Fruit fly (Drosophila melanogaster) whole organism, embryonic: ENCODE measurements around the gene Ldh.

Source experiments
- Asciz ChIP-seq: fragments of 200-800 bp; sonication (Bioruptor generic); optimal IDR thresholded peaks from 2 replicates; lab custom pipeline; 2017; ENCODE audit warnings: missing biosample characterization, mild to moderate bottlenecking, missing genetic modification characterization, missing genetic modification reagents
- Awh ChIP-seq: fragments of 200-800 bp; sonication (Bioruptor generic); IDR thresholded peaks from 2 replicates; pipeline ENCODE4, ENCODE4 v1.3.6; 2022; ENCODE audit warnings: missing biosample characterization, missing genetic modification characterization
- Bgb ChIP-seq: fragments of 200-800 bp; sonication (Bioruptor generic); IDR thresholded peaks from 2 replicates; pipeline ENCODE4 v1.3.6; 2022; ENCODE audit warnings: missing biosample characterization, missing genetic modification characterization; ENCODE audit not compliant: partially characterized antibody
- CG10366 ChIP-seq: fragments of 200-800 bp; sonication (Bioruptor generic); IDR thresholded peaks from 2 replicates; pipeline ENCODE4 v1.3.6; 2022; ENCODE audit warnings: missing biosample characterization, missing genetic modification characterization
- CG10431 ChIP-seq: fragments of 200-800 bp; sonication (Bioruptor generic); optimal IDR thresholded peaks from 3 replicates; lab custom pipeline; 2018; ENCODE audit warnings: missing biosample characterization, mild to moderate bottlenecking, missing genetic modification characterization
- CG15073 ChIP-seq: fragments of 200-800 bp; sonication (Bioruptor generic); optimal IDR thresholded peaks from 2 replicates; lab custom pipeline; 2016; ENCODE audit warnings: missing biosample characterization, missing genetic modification characterization
- CG15696 ChIP-seq: fragments of 200-800 bp; sonication (Bioruptor generic); optimal IDR thresholded peaks from 2 replicates; lab custom pipeline; 2019; ENCODE audit warnings: missing biosample characterization, mild to moderate bottlenecking, missing genetic modification characterization, moderate library complexity
- CG1602 ChIP-seq: fragments of 200-800 bp; sonication (Bioruptor generic); optimal IDR thresholded peaks from 3 replicates; lab custom pipeline; 2016; ENCODE audit warnings: missing biosample characterization, missing genetic modification characterization
- CG16813 ChIP-seq: fragments of 200-800 bp; sonication (Bioruptor generic); IDR thresholded peaks from 3 replicates; pipeline ENCODE4 v1.3.6; 2022; ENCODE audit warnings: missing biosample characterization, missing genetic modification characterization; ENCODE audit not compliant: partially characterized antibody
- CG17568 ChIP-seq: fragments of 200-800 bp; sonication (Bioruptor generic); optimal IDR thresholded peaks from 2 replicates; lab custom pipeline; 2018; ENCODE audit warnings: missing biosample characterization, mild to moderate bottlenecking, missing genetic modification characterization, moderate library complexity
- CG17612 ChIP-seq: fragments of 200-800 bp; sonication (Bioruptor generic); IDR thresholded peaks from 2 replicates; pipeline ENCODE4 v1.3.6; 2022; ENCODE audit warnings: missing biosample characterization, missing genetic modification characterization
- CG18262 ChIP-seq: fragments of 200-800 bp; optimal IDR thresholded peaks from 3 replicates; lab custom pipeline; 2019; ENCODE audit warnings: missing biosample characterization, mild to moderate bottlenecking, missing genetic modification characterization, moderate library complexity
- CG3065 ChIP-seq: fragments of 200-800 bp; sonication (Bioruptor generic); optimal IDR thresholded peaks from 2 replicates; lab custom pipeline; 2016; ENCODE audit warnings: missing biosample characterization, missing genetic modification characterization
- CG32532 ChIP-seq: fragments of 200-800 bp; sonication (Bioruptor generic); IDR thresholded peaks from 2 replicates; pipeline ENCODE4 v1.3.6; 2022; ENCODE audit warnings: missing biosample characterization, missing genetic modification characterization
- CG34376 ChIP-seq: fragments of 200-800 bp; sonication (Bioruptor generic); optimal IDR thresholded peaks from 2 replicates; lab custom pipeline; 2018; ENCODE audit warnings: missing biosample characterization, mild to moderate bottlenecking, missing genetic modification characterization
- CG4360 ChIP-seq: fragments of 200-800 bp; sonication (Bioruptor generic); IDR thresholded peaks from 2 replicates; pipeline ENCODE4 v1.3.6; 2022; ENCODE audit warnings: missing biosample characterization, missing genetic modification characterization
- CG4730 ChIP-seq: fragments of 200-800 bp; sonication (Bioruptor generic); IDR thresholded peaks from 2 replicates; pipeline ENCODE4 v1.3.6; 2022; ENCODE audit warnings: missing biosample characterization, missing genetic modification characterization
- CG6175 ChIP-seq: fragments of 200-800 bp; sonication (Bioruptor generic); IDR thresholded peaks from 3 replicates; pipeline ENCODE4 v1.3.6; 2022; ENCODE audit warnings: missing biosample characterization, missing genetic modification characterization
- CG7357 ChIP-seq: fragments of 200-800 bp; sonication (Bioruptor generic); IDR thresholded peaks from 3 replicates; pipeline ENCODE4 v1.3.6; 2022; ENCODE audit warnings: missing biosample characterization, missing genetic modification characterization
- CG7786 ChIP-seq: fragments of 200-800 bp; sonication (Bioruptor generic); optimal IDR thresholded peaks from 2 replicates; lab custom pipeline; 2016; ENCODE audit warnings: missing biosample characterization, missing genetic modification characterization
- CG7928 ChIP-seq: fragments of 200-800 bp; sonication (Bioruptor generic); optimal IDR thresholded peaks from 2 replicates; lab custom pipeline; 2017; ENCODE audit warnings: missing biosample characterization, mild to moderate bottlenecking, missing genetic modification characterization
- CG8944 ChIP-seq: fragments of 200-800 bp; sonication (Bioruptor generic); optimal IDR thresholded peaks from 3 replicates; lab custom pipeline; 2016; ENCODE audit warnings: missing biosample characterization, missing genetic modification characterization
- D ChIP-seq, 2 experiments: fragments of 200-800 bp in 1 of 2; fragments of >200 bp in 1 of 2; sonication (Bioruptor generic) in 1 of 2; optimal IDR thresholded peaks; 2 replicates in 1 of 2; 3 replicates in 1 of 2; lab custom pipeline; 2017; ENCODE audit warnings: mild to moderate bottlenecking in 1 of 2, missing biosample characterization in 1 of 2, missing genetic modification characterization in 1 of 2, missing genetic modification reagents in 1 of 2
- Dip2 ChIP-seq: fragments of 200-800 bp; sonication (Bioruptor generic); IDR thresholded peaks from 2 replicates; pipeline ENCODE4 v1.3.6; 2022; ENCODE audit warnings: missing biosample characterization, missing genetic modification characterization
- Hand ChIP-seq: fragments of 200-800 bp; sonication (Bioruptor generic); optimal IDR thresholded peaks from 2 replicates; lab custom pipeline; 2017; ENCODE audit warnings: mild to moderate bottlenecking, missing biosample characterization, missing genetic modification reagents, missing genetic modification characterization
- Hmx ChIP-seq: fragments of 200-800 bp; sonication (Bioruptor generic); optimal IDR thresholded peaks from 2 replicates; lab custom pipeline; 2016; ENCODE audit warnings: missing biosample characterization, missing genetic modification characterization
- Mes4 ChIP-seq: fragments of 200-800 bp; sonication (Bioruptor generic); optimal IDR thresholded peaks from 2 replicates; lab custom pipeline; 2016; ENCODE audit warnings: missing biosample characterization, missing genetic modification characterization
- Mrtf ChIP-seq: fragments of 200-800 bp; sonication (Bioruptor generic); IDR thresholded peaks from 3 replicates; pipeline ENCODE4 v1.3.6; 2022; ENCODE audit warnings: missing biosample characterization, missing genetic modification characterization
- Oli ChIP-seq: fragments of 200-800 bp; sonication (Bioruptor generic); optimal IDR thresholded peaks from 2 replicates; lab custom pipeline; 2018; ENCODE audit warnings: missing biosample characterization, mild to moderate bottlenecking, missing genetic modification characterization, moderate library complexity
- Six4 ChIP-seq: fragments of 200-800 bp; sonication (Bioruptor generic); optimal IDR thresholded peaks from 2 replicates; lab custom pipeline; 2016; ENCODE audit warnings: missing biosample characterization, missing genetic modification characterization
- ato ChIP-seq: fragments of 200-800 bp; sonication (Bioruptor generic); IDR thresholded peaks from 2 replicates; pipeline ENCODE4 v1.3.6; 2022; ENCODE audit warnings: missing biosample characterization, missing genetic modification characterization; ENCODE audit not compliant: partially characterized antibody
- bbx ChIP-seq: fragments of 200-800 bp; sonication (Bioruptor generic); IDR thresholded peaks from 2 replicates; pipeline ENCODE4 v1.3.6; 2022; ENCODE audit warnings: missing biosample characterization, missing genetic modification characterization; ENCODE audit not compliant: partially characterized antibody
- bigmax ChIP-seq: fragments of 200-800 bp; sonication (Bioruptor generic); optimal IDR thresholded peaks from 2 replicates; lab custom pipeline; 2018; ENCODE audit warnings: missing biosample characterization, mild to moderate bottlenecking, missing genetic modification characterization
- dati ChIP-seq: fragments of 200-800 bp; sonication (Bioruptor generic); IDR thresholded peaks from 2 replicates; pipeline ENCODE4 v1.3.6; 2022; ENCODE audit warnings: missing biosample characterization, missing genetic modification characterization
- dpn ChIP-seq, 2 experiments: fragments of 200-800 bp; sonication (Bioruptor generic); optimal IDR thresholded peaks; 3 replicates each; lab custom pipeline; 2016; ENCODE audit warnings: missing biosample characterization in 2 of 2, missing genetic modification characterization in 2 of 2
- dysf ChIP-seq: fragments of 200-800 bp; sonication (Bioruptor generic); IDR thresholded peaks from 3 replicates; pipeline ENCODE4 v1.3.6; 2022; ENCODE audit warnings: missing biosample characterization, missing genetic modification characterization
- exex ChIP-seq: fragments of 200-800 bp; sonication (Bioruptor generic); optimal IDR thresholded peaks from 4 replicates; lab custom pipeline; 2018; ENCODE audit warnings: missing biosample characterization, mild to moderate bottlenecking, missing genetic modification characterization, moderate library complexity
- fd96Cb ChIP-seq: fragments of 200-800 bp; sonication (Bioruptor generic); optimal IDR thresholded peaks from 2 replicates; lab custom pipeline; 2018; ENCODE audit warnings: missing biosample characterization, mild to moderate bottlenecking, missing genetic modification characterization, moderate library complexity
- grn ChIP-seq: fragments of 200-800 bp; sonication (Bioruptor generic); optimal IDR thresholded peaks from 3 replicates; lab custom pipeline; 2017; ENCODE audit warnings: missing biosample characterization, missing genetic modification characterization
- hb ChIP-seq: fragments of 200-800 bp; sonication (Bioruptor generic); IDR thresholded peaks from 3 replicates; pipeline ENCODE4 v1.3.6; 2022; ENCODE audit warnings: missing biosample characterization, missing genetic modification characterization; ENCODE audit not compliant: partially characterized antibody
- ind ChIP-seq: fragments of 200-800 bp; sonication (Bioruptor generic); optimal IDR thresholded peaks from 3 replicates; lab custom pipeline; 2016; ENCODE audit warnings: missing biosample characterization, missing genetic modification characterization
- mld ChIP-seq: fragments of 200-800 bp; sonication (Bioruptor generic); IDR thresholded peaks from 3 replicates; pipeline ENCODE4 v1.3.6; 2022; ENCODE audit warnings: missing biosample characterization, missing genetic modification characterization; ENCODE audit not compliant: partially characterized antibody
- nau ChIP-seq: fragments of 200-800 bp; sonication (Bioruptor generic); optimal IDR thresholded peaks from 3 replicates; lab custom pipeline; 2017; ENCODE audit warnings: missing biosample characterization, mild to moderate bottlenecking, missing genetic modification characterization, missing genetic modification reagents
- ro ChIP-seq: fragments of 200-800 bp; sonication (Bioruptor generic); IDR thresholded peaks from 2 replicates; pipeline ENCODE4 v1.3.6; 2022; ENCODE audit warnings: missing biosample characterization, missing genetic modification characterization
- sr ChIP-seq: fragments of 200-800 bp; sonication (Bioruptor generic); IDR thresholded peaks from 3 replicates; pipeline ENCODE4 v1.3.6; 2022; ENCODE audit warnings: missing biosample characterization, missing genetic modification characterization
- tup ChIP-seq: fragments of 200-800 bp; sonication (Bioruptor generic); optimal IDR thresholded peaks from 2 replicates; lab custom pipeline; 2016; ENCODE audit warnings: missing biosample characterization, mild to moderate bottlenecking, missing genetic modification characterization, moderate library complexity
- twi ChIP-seq: fragments of 200-800 bp; optimal IDR thresholded peaks from 2 replicates; lab custom pipeline; 2019; ENCODE audit warnings: missing biosample characterization, mild to moderate bottlenecking, missing genetic modification characterization, moderate library complexity
- wdn ChIP-seq: fragments of 200-800 bp; sonication (Bioruptor generic); IDR thresholded peaks from 2 replicates; pipeline ENCODE4 v1.3.6; 2022; ENCODE audit warnings: missing biosample characterization, missing genetic modification characterization

Ldh gene

dm6 chr3L:6263896-6264841 is 1.7 kb upstream of the Ldh start (continued):
- no peak for TF ChIP-seq CG3065
- TF ChIP-seq CG8944 (GFP tag; lab: Kevin White, UChicago) = peak; percentile 59
- no peak for TF ChIP-seq fd96Cb
- TF ChIP-seq grn (GFP tag; lab: Kevin White, UChicago) = no peak
- peak; percentile 43 for TF ChIP-seq ind
- TF ChIP-seq ro = no peak
- no peak for TF ChIP-seq hb
- TF ChIP-seq exex (tag; lab: Kevin White, UChicago) = no peak
- TF ChIP-seq ato (GFP tag; lab: Robert Waterston, UW) = no peak
- peak; percentile 50 for TF ChIP-seq CG10366
- peak; percentile 16 for TF ChIP-seq twi (tag; lab: Kevin White, UChicago)
- TF ChIP-seq Oli = peak; percentile 19
- TF ChIP-seq CG7786 (GFP tag; lab: Kevin White, UChicago) = no peak
- TF ChIP-seq CG1602 (GFP tag; lab: Kevin White, UChicago) = peak; percentile 26
- TF ChIP-seq Mes4 (GFP tag; lab: Kevin White, UChicago) = peak; percentile 11
- TF ChIP-seq wdn = no peak
- peak; percentile 69 for TF ChIP-seq CG15696 (tag; lab: Kevin White, UChicago)
- 0 out of 3 replicates have a peak, but pooled peaks have one; percentile 37 for TF ChIP-seq CG7357 (GFP tag; lab: Robert Waterston, UW)
- TF ChIP-seq Hand (GFP tag; lab: Kevin White, UChicago) = no peak
- no peak for TF ChIP-seq Six4 (GFP tag; lab: Kevin White, UChicago)
- no peak for TF ChIP-seq CG17612 (GFP tag; lab: Robert Waterston, UW)
- TF ChIP-seq nau (GFP tag; lab: Kevin White, UChicago) = no peak
- no peak; the same call in 2 of the 3 replicates for TF ChIP-seq CG16813 (GFP tag; lab: Robert Waterston, UW)
- no peak for TF ChIP-seq Dip2 (GFP tag; lab: Robert Waterston, UW)
- no peak for TF ChIP-seq CG7928 (GFP tag; lab: Kevin White, UChicago)
- TF ChIP-seq CG6175 (GFP tag; lab: Robert Waterston, UW) = no peak
- TF ChIP-seq Hmx (GFP tag; lab: Kevin White, UChicago) = no peak
- peak; percentile 42; the same call in 2 of the 3 replicates for TF ChIP-seq dysf (GFP tag; lab: Robert Waterston, UW)
- TF ChIP-seq CG18262 (tag; lab: Kevin White, UChicago) = peak; percentile 50
- no peak for TF ChIP-seq D (optimal IDR thresholded peaks at IDR 0.05; lab: Kevin White, UChicago)
- TF ChIP-seq D (GFP tag; optimal IDR thresholded peaks at IDR 0.05; lab: Kevin White, UChicago) = no peak
- no peak for TF ChIP-seq tup (GFP tag; lab: Kevin White, UChicago)
- TF ChIP-seq sr (GFP tag; lab: Robert Waterston, UW) = no peak
- TF ChIP-seq Asciz (GFP tag; lab: Kevin White, UChicago) = no peak
- no peak for TF ChIP-seq bigmax
- TF ChIP-seq dpn (GFP tag; optimal IDR thresholded peaks at IDR 0.05; lab: Kevin White, UChicago) = peak; percentile 51 to 64
- no peak for TF ChIP-seq dati (GFP tag; lab: Robert Waterston, UW)
- TF ChIP-seq Mrtf (GFP tag; lab: Robert Waterston, UW) = peak; percentile 68; the same call in 2 of the 3 replicates
- no peak for TF ChIP-seq Awh (GFP tag; lab: Robert Waterston, UW)
- TF ChIP-seq Bgb (GFP tag; lab: Robert Waterston, UW) = peak; percentile 80
- no peak for TF ChIP-seq CG34376
- peak; percentile 38 for TF ChIP-seq CG4730 (GFP tag; lab: Robert Waterston, UW)
- no peak for TF ChIP-seq CG15073 (GFP tag; lab: Kevin White, UChicago)
- TF ChIP-seq CG17568 (GFP tag; lab: Kevin White, UChicago) = no peak
- TF ChIP-seq CG32532 (GFP tag; lab: Robert Waterston, UW) = peak; percentile 81
- no peak for TF ChIP-seq CG10431 (GFP tag; lab: Kevin White, UChicago)
- TF ChIP-seq mld (GFP tag; lab: Robert Waterston, UW) = no peak
- TF ChIP-seq bbx = no peak
- no peak; the same call in 1 of the 2 replicates for TF ChIP-seq CG4360 (GFP tag; lab: Robert Waterston, UW)
